Fruit fly (Drosophila melanogaster): ENCODE measurements around the gene CycJ.
A peak's percentile ranks its signal among the peaks of the same experiment; 100 is the strongest.

CycJ gene

dm6 chr3L:3479551-3479950, 13.3 kb downstream of the CycJ start (continued):
- no peak for TF ChIP-seq nerfin-1 (tag; optimal IDR thresholded peaks at IDR 0.05)
- TF ChIP-seq ewg (GFP tag; optimal IDR thresholded peaks at IDR 0.05) = no peak
- TF ChIP-seq HLH4C (GFP tag; IDR thresholded peaks at IDR 0.05; ENCODE audit: partially characterized antibody) = no peak
- TF ChIP-seq ci (GFP tag; IDR thresholded peaks at IDR 0.05) = peak; percentile 60; the same call in 2 of the 3 replicates
- TF ChIP-seq Gug (GFP tag; IDR thresholded peaks at IDR 0.05) = 0 out of 4 replicates have a peak, but pooled peaks have one; percentile 3
- TF ChIP-seq CG4282 (GFP tag; optimal IDR thresholded peaks at IDR 0.05) = no peak
- TF ChIP-seq CG7928 (GFP tag; optimal IDR thresholded peaks at IDR 0.05) = no peak
- TF ChIP-seq CG7839 (tag; optimal IDR thresholded peaks at IDR 0.05) = peak; percentile 23
- no peak for TF ChIP-seq cas (GFP tag; IDR thresholded peaks at IDR 0.05)
- TF ChIP-seq az2 (GFP tag; optimal IDR thresholded peaks at IDR 0.05) = no peak
- no peak for TF ChIP-seq CG8290 (GFP tag; optimal IDR thresholded peaks at IDR 0.05)
- TF ChIP-seq CG8290 (tag; optimal IDR thresholded peaks at IDR 0.05) = peak in 1 of 2 experiments; percentile 42
- no peak for TF ChIP-seq Gsc (GFP tag; IDR thresholded peaks at IDR 0.05)
- no peak for TF ChIP-seq CG32767 (GFP tag; IDR thresholded peaks at IDR 0.05)
- TF ChIP-seq CG2116 (GFP tag; optimal IDR thresholded peaks at IDR 0.05) = no peak
- no peak for TF ChIP-seq Xbp1 (GFP tag; optimal IDR thresholded peaks at IDR 0.05)
- no peak for TF ChIP-seq CG17912 (GFP tag; optimal IDR thresholded peaks at IDR 0.05)
- TF ChIP-seq CG6854 (GFP tag; optimal IDR thresholded peaks at IDR 0.05) = no peak
- peak; percentile 3 for TF ChIP-seq CG30403 (GFP tag; optimal IDR thresholded peaks at IDR 0.05)
- TF ChIP-seq CG10321 (GFP tag; IDR thresholded peaks at IDR 0.05) = no peak
- 0 out of 2 replicates have a peak, but pooled peaks have one; percentile 6 for TF ChIP-seq H2.0 (GFP tag; IDR thresholded peaks at IDR 0.05)
- TF ChIP-seq zen2 (GFP tag; IDR thresholded peaks at IDR 0.05; ENCODE audit: partially characterized antibody) = no peak
- no peak for TF ChIP-seq CG12942 (GFP tag; optimal IDR thresholded peaks at IDR 0.05)
- TF ChIP-seq ro (GFP tag; IDR thresholded peaks at IDR 0.05) = 0 out of 2 replicates have a peak, but pooled peaks have one; percentile 7
- no peak for TF ChIP-seq jumu (GFP tag; optimal IDR thresholded peaks at IDR 0.05)
- peak; percentile 10; the same call in 1 of the 2 replicates for TF ChIP-seq CG10366 (GFP tag; IDR thresholded peaks at IDR 0.05)
- TF ChIP-seq Fer1 (GFP tag; optimal IDR thresholded peaks at IDR 0.05) = peak; percentile 26
- no peak for TF ChIP-seq Ssrp (tag; optimal IDR thresholded peaks at IDR 0.05)
- TF ChIP-seq otp (GFP tag; IDR thresholded peaks at IDR 0.05) = no peak
- no peak for TF ChIP-seq CG13296 (GFP tag; optimal IDR thresholded peaks at IDR 0.05)
- peak; percentile 48; the same call in 1 of the 2 replicates for TF ChIP-seq sob (GFP tag; IDR thresholded peaks at IDR 0.05)
- TF ChIP-seq vfl (GFP tag; optimal IDR thresholded peaks at IDR 0.05) = no peak
- TF ChIP-seq Lim3 (GFP tag; IDR thresholded peaks at IDR 0.05) = no peak
- TF ChIP-seq Doc3 (GFP tag; IDR thresholded peaks at IDR 0.05; ENCODE audit: partially characterized antibody) = no peak
- TF ChIP-seq zfh2 (GFP tag; optimal IDR thresholded peaks at IDR 0.05) = no peak
- TF ChIP-seq CG10654 (GFP tag; optimal IDR thresholded peaks at IDR 0.05) = no peak
- TF ChIP-seq dmrt99B (tag; optimal IDR thresholded peaks at IDR 0.05) = peak; percentile 9
- no peak for TF ChIP-seq pum (GFP tag; optimal IDR thresholded peaks at IDR 0.05)

dm6 chr3L:3484553-3484952, 18.3 kb downstream of the CycJ start, which contains the start of gene CG43074:
TSS of gene CG43074 (minus strand) at chr3L:3484653.
- TF ChIP-seq her (GFP tag; optimal IDR thresholded peaks at IDR 0.05) (no peak), CG30431 (GFP tag; optimal IDR thresholded peaks at IDR 0.05) (no peak), CG4820 (GFP tag; optimal IDR thresholded peaks at IDR 0.05) (no peak), hkb (optimal IDR thresholded peaks at IDR 0.05) (no peak), hkb (GFP tag; IDR thresholded peaks at IDR 0.05) (no peak), CG12219 (GFP tag; optimal IDR thresholded peaks at IDR 0.05) (no peak), Hsf (GFP tag; optimal IDR thresholded peaks at IDR 0.05) (no peak), scrt (GFP tag; optimal IDR thresholded peaks at IDR 0.05) (no peak), Atf6 (GFP tag; IDR thresholded peaks at IDR 0.05) (no peak), Kr (GFP tag; optimal IDR thresholded peaks at IDR 0.05) (no peak), Antp (GFP tag; optimal IDR thresholded peaks at IDR 0.05) (no peak), CG4617 (GFP tag; optimal IDR thresholded peaks at IDR 0.05; ENCODE audit: borderline replicate concordance) (no peak), NC2β (GFP tag; optimal IDR thresholded peaks at IDR 0.05) (no peak), CG3847 (GFP tag; IDR thresholded peaks at IDR 0.05) (no peak), CG2199 (GFP tag; IDR thresholded peaks at IDR 0.05) (no peak), CG10543 (GFP tag; optimal IDR thresholded peaks at IDR 0.05) (no peak)
